Fruit fly (Drosophila melanogaster): ENCODE measurements around the gene Pih1D1.

- TF ChIP-seq CG9948 (tag; optimal IDR thresholded peaks at IDR 0.05), result no peak
- TF ChIP-seq Snoo (tag; optimal IDR thresholded peaks at IDR 0.05), result no peak
- no peak for TF ChIP-seq CG32121 (GFP tag; IDR thresholded peaks at IDR 0.05)
- TF ChIP-seq EcR (GFP tag; optimal IDR thresholded peaks at IDR 0.05), result no peak
- TF ChIP-seq CG4496 (GFP tag; IDR thresholded peaks at IDR 0.05), result no peak
- TF ChIP-seq CG17806 (tag; optimal IDR thresholded peaks at IDR 0.05), result no peak
- TF ChIP-seq CG8159 (tag; optimal IDR thresholded peaks at IDR 0.05), result no peak
Observed at dm6 chr2L:12669614-12670013, 52.0 kb downstream of the Pih1D1 start, which contains the start of gene Nepl7.

All from whole organism, pupa.